Worm (Caenorhabditis elegans) whole organism, late embryonic: ENCODE measurements around the gene fbxb-55.

Source experiments
- ama-1 ChIP-seq: fragments of 150-350 bp; optimal IDR thresholded peaks from 2 replicates; lab custom pipeline; 2014
- dmd-4 ChIP-seq: sonication (generic microtip); optimal IDR thresholded peaks from 2 replicates; lab custom pipeline; 2016; ENCODE audit warnings: borderline replicate concordance, missing genetic modification characterization, missing compliant biosample characterization
- elt-2 ChIP-seq: sonication (generic microtip); optimal IDR thresholded peaks from 2 replicates; lab custom pipeline; 2016; ENCODE audit warnings: missing genetic modification reagents, missing genetic modification characterization, missing compliant biosample characterization
- hlh-6 ChIP-seq: sonication (generic microtip); optimal IDR thresholded peaks from 2 replicates; lab custom pipeline; 2016; ENCODE audit warnings: missing genotype, missing genetic modification characterization, missing compliant biosample characterization
- nfya-1 ChIP-seq: sonication (generic microtip); optimal IDR thresholded peaks from 2 replicates; lab custom pipeline; 2017; ENCODE audit warnings: missing genetic modification characterization, mild to moderate bottlenecking, missing compliant biosample characterization, antibody characterized with exemption, moderate library complexity
- nhr-11 ChIP-seq: fragments of 150-350 bp; optimal IDR thresholded peaks from 2 replicates; lab custom pipeline; 2014; ENCODE audit warnings: missing biosample characterization, missing genetic modification characterization
- pha-4 ChIP-seq: fragments of 150-350 bp; optimal IDR thresholded peaks from 2 replicates; lab custom pipeline; 2018; ENCODE audit warnings: missing biosample characterization, missing genetic modification reagents, missing genetic modification characterization
- pros-1 ChIP-seq: fragments of 150-350 bp; optimal IDR thresholded peaks from 2 replicates; lab custom pipeline; 2014; ENCODE audit warnings: missing biosample characterization, missing genetic modification reagents, missing genetic modification characterization
- ref-2 ChIP-seq: sonication (generic microtip); optimal IDR thresholded peaks from 2 replicates; lab custom pipeline; 2016; ENCODE audit warnings: missing genetic modification characterization, missing compliant biosample characterization

- TF ChIP-seq ref-2 (no peak), nhr-11 (tag; lab: Kevin White, UChicago) (no peak), ama-1 (lab: Kevin White, UChicago) (no peak), dmd-4 (tag; lab: Kevin White, UChicago) (no peak), elt-2 (tag; lab: Kevin White, UChicago) (no peak), hlh-6 (tag; lab: Kevin White, UChicago) (no peak), pros-1 (tag; lab: Kevin White, UChicago) (no peak), pha-4 (tag; lab: Kevin White, UChicago) (no peak), nfya-1 (tag; lab: Kevin White, UChicago) (no peak)
Measured at ce11 chrIV:4115634-4116033, 47.1 kb downstream of the fbxb-55 start, which contains the start of the genes F49F1.4 and F49F1.2.
